Fruit fly (Drosophila melanogaster): ENCODE data around the gene milt.
A peak's percentile ranks its signal among the peaks of the same experiment; 100 is the strongest.

milt gene

DNA sequence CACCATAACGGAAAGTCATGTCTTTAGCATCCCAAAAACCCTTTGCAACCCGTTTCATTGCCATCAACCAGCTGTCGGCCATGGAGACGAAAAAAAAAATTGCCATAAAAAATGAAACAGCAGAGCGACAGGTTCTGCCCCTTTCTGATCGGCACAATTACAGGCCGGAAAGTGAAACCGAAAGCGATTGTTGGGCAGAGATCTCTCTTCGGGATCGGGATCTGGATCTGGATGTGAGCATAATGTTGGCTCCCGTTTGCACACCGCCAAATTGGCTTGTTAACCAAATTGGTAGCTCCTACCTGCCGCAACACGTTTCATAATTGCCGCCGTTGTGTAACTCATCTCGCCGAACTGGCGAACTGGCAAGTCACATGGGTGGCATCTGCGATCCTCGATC lies 44.6 kb downstream of the milt start:
- TF ChIP-seq pan (optimal IDR thresholded peaks at IDR 0.05) = no peak
- no peak for TF ChIP-seq h (GFP tag; optimal IDR thresholded peaks at IDR 0.05)
- no peak for TF ChIP-seq HLH106 (tag; optimal IDR thresholded peaks at IDR 0.05)
- no peak for TF ChIP-seq Jra (GFP tag; optimal IDR thresholded peaks at IDR 0.05)
- no peak for TF ChIP-seq sage (GFP tag; optimal IDR thresholded peaks at IDR 0.05)
- TF ChIP-seq OdsH (GFP tag; optimal IDR thresholded peaks at IDR 0.05) = no peak
- TF ChIP-seq br (GFP tag; optimal IDR thresholded peaks at IDR 0.05) = no peak
- TF ChIP-seq Hnf4 (GFP tag; optimal IDR thresholded peaks at IDR 0.05) = no peak
- no peak for TF ChIP-seq dsf (GFP tag; optimal IDR thresholded peaks at IDR 0.05; ENCODE audit: borderline replicate concordance)
- TF ChIP-seq brk (GFP tag; optimal IDR thresholded peaks at IDR 0.05) = no peak
- no peak for TF ChIP-seq CG32264 (GFP tag; optimal IDR thresholded peaks at IDR 0.05)
- TF ChIP-seq rgr (GFP tag; optimal IDR thresholded peaks at IDR 0.05) = no peak
- no peak for TF ChIP-seq Hr78 (GFP tag; optimal IDR thresholded peaks at IDR 0.05)
- no peak for TF ChIP-seq jim (GFP tag; optimal IDR thresholded peaks at IDR 0.05)
- no peak for TF ChIP-seq usp (GFP tag; optimal IDR thresholded peaks at IDR 0.05)
- no peak for TF ChIP-seq ey (GFP tag; optimal IDR thresholded peaks at IDR 0.05)
- no peak for TF ChIP-seq GATAd (GFP tag; optimal IDR thresholded peaks at IDR 0.05)
- no peak for TF ChIP-seq CrebA (GFP tag; optimal IDR thresholded peaks at IDR 0.05; ENCODE audit: borderline replicate concordance)

DNA sequence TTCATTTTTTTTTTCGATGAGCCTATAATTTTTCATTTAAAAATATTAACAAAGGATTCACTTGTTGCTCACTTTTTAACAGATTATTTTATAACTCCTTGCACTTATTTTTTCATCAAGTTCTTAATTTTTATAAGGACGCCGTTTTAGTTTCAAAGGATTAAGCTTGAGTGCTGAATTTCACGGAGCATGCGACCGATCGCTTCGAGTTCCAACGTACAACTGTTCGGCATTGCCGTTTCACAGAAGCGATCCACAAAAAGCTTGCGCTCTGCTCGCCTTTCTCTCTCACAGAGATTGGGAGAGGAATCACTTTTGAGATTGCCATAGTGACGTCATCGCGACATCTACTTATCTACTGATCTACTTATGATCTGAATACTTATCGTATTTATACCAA lies 46.8 kb downstream of the milt start, which contains the start of gene Pvf2:
Gene Pvf2 (minus strand): TSS at position 226 of the 400 bp plus-strand sequence.
- TF ChIP-seq psq (GFP tag; optimal IDR thresholded peaks at IDR 0.05) = no peak
- no peak for TF ChIP-seq rgr (GFP tag; optimal IDR thresholded peaks at IDR 0.05)
- TF ChIP-seq lola (GFP tag; optimal IDR thresholded peaks at IDR 0.05) = no peak
- TF ChIP-seq dl (GFP tag; optimal IDR thresholded peaks at IDR 0.05; ENCODE audit: insufficient read depth in 1 of 2, partially characterized antibody in 2 of 2) = peak in 1 of 2 experiments; percentile 22
- no peak for TF ChIP-seq Hr78 (GFP tag; optimal IDR thresholded peaks at IDR 0.05)
- no peak for TF ChIP-seq jim (GFP tag; optimal IDR thresholded peaks at IDR 0.05)
- TF ChIP-seq brk (GFP tag; optimal IDR thresholded peaks at IDR 0.05) = no peak
- peak; percentile 36 for TF ChIP-seq Vsx2 (GFP tag; optimal IDR thresholded peaks at IDR 0.05; ENCODE audit: partially characterized antibody)
- TF ChIP-seq Dif (GFP tag; optimal IDR thresholded peaks at IDR 0.05; ENCODE audit: partially characterized antibody) = peak; percentile 74
- no peak for TF ChIP-seq fru (GFP tag; optimal IDR thresholded peaks at IDR 0.05)

DNA sequence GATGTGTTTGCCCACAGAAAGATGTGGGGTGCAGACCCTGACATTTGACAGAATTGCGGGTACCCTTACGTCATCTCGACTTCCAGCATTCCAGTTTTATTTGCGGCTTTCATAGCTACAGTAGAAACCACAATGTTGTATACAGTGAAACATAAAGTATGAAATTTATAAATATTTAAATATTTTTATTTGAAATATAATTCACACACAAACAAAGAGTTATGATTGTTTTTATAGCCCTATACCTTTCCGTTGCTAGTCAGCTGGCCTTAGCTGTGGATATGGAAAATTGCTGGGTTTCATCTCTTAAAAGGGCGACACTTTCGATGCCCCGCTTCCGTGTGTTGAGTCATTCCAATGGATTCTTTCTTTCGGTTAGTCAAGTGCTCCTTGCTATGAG lies 53.3 kb downstream of the milt start:
- no peak for TF ChIP-seq rgr (GFP tag; optimal IDR thresholded peaks at IDR 0.05)
- TF ChIP-seq brk (GFP tag; optimal IDR thresholded peaks at IDR 0.05) = no peak
- no peak for TF ChIP-seq GATAd (GFP tag; optimal IDR thresholded peaks at IDR 0.05)
- no peak for TF ChIP-seq Abd-B (GFP tag; optimal IDR thresholded peaks at IDR 0.05)
- TF ChIP-seq Hnf4 (GFP tag; optimal IDR thresholded peaks at IDR 0.05) = no peak
- no peak for TF ChIP-seq sv (GFP tag; optimal IDR thresholded peaks at IDR 0.05)
- peak; percentile 20 for TF ChIP-seq psq (GFP tag; optimal IDR thresholded peaks at IDR 0.05)
- TF ChIP-seq Hr78 (GFP tag; optimal IDR thresholded peaks at IDR 0.05) = no peak
- no peak for TF ChIP-seq Dfd (GFP tag; optimal IDR thresholded peaks at IDR 0.05)
- TF ChIP-seq Hr83 (GFP tag; optimal IDR thresholded peaks at IDR 0.05; ENCODE audit: poor library complexity, severe bottlenecking) = no peak
- no peak for TF ChIP-seq h (GFP tag; optimal IDR thresholded peaks at IDR 0.05)
- TF ChIP-seq jim (GFP tag; optimal IDR thresholded peaks at IDR 0.05) = no peak
- TF ChIP-seq HLH106 (tag; optimal IDR thresholded peaks at IDR 0.05) = peak; percentile 32
- no peak for TF ChIP-seq pan (optimal IDR thresholded peaks at IDR 0.05)
- no peak for TF ChIP-seq woc (GFP tag; optimal IDR thresholded peaks at IDR 0.05)
- no peak for TF ChIP-seq Vsx2 (GFP tag; optimal IDR thresholded peaks at IDR 0.05; ENCODE audit: partially characterized antibody)
- peak in 1 of 2 experiments; percentile 28 for TF ChIP-seq foxo (GFP tag; optimal IDR thresholded peaks at IDR 0.05)
- TF ChIP-seq dmrt93B (GFP tag; optimal IDR thresholded peaks at IDR 0.05) = no peak
- no peak for TF ChIP-seq CG32264 (GFP tag; optimal IDR thresholded peaks at IDR 0.05)
- TF ChIP-seq ey (GFP tag; optimal IDR thresholded peaks at IDR 0.05) = no peak

DNA sequence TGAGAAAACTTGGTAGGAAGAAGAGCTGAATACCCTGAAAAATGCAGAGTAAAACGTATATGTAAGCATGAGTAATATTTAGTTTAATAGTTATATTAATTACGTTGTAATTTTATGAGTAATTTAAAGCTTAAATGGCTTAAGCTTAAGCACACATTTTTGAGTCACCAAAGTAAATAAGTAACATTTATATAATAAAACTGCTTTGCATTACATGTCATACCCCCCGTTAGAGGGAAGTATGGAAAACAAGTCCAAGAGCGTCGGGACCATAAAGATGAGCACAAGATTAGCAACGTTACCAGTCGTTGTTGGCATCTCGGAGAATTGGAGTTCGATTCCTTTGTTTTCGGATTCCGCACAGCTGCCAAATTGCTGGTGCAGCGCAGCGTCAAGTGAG lies 56.7 kb downstream of the milt start:
- TF ChIP-seq OdsH (GFP tag; optimal IDR thresholded peaks at IDR 0.05) = peak; percentile 55
- no peak for TF ChIP-seq usp (GFP tag; optimal IDR thresholded peaks at IDR 0.05)
- TF ChIP-seq rgr (GFP tag; optimal IDR thresholded peaks at IDR 0.05) = peak; percentile 26
- TF ChIP-seq Myc (optimal IDR thresholded peaks at IDR 0.05) = no peak
- no peak for TF ChIP-seq ey (GFP tag; optimal IDR thresholded peaks at IDR 0.05)
- no peak for TF ChIP-seq CG9705 (GFP tag; optimal IDR thresholded peaks at IDR 0.05)
- TF ChIP-seq dmrt93B (GFP tag; optimal IDR thresholded peaks at IDR 0.05) = no peak
- peak; percentile 15 for TF ChIP-seq woc (GFP tag; optimal IDR thresholded peaks at IDR 0.05)
- TF ChIP-seq tai (GFP tag; optimal IDR thresholded peaks at IDR 0.05) = no peak
- TF ChIP-seq Hnf4 (GFP tag; optimal IDR thresholded peaks at IDR 0.05) = no peak
- TF ChIP-seq psq (GFP tag; optimal IDR thresholded peaks at IDR 0.05) = peak; percentile 32
- TF ChIP-seq Sp1 (GFP tag; optimal IDR thresholded peaks at IDR 0.05) = peak; percentile 36
- TF ChIP-seq Rel (GFP tag; optimal IDR thresholded peaks at IDR 0.05) = no peak
- no peak for TF ChIP-seq Rel (tag; optimal IDR thresholded peaks at IDR 0.05)
- TF ChIP-seq N (GFP tag; optimal IDR thresholded peaks at IDR 0.05) = no peak
- TF ChIP-seq GATAd (GFP tag; optimal IDR thresholded peaks at IDR 0.05) = no peak
- TF ChIP-seq Dif (GFP tag; optimal IDR thresholded peaks at IDR 0.05; ENCODE audit: partially characterized antibody) = no peak
- no peak for TF ChIP-seq br (GFP tag; optimal IDR thresholded peaks at IDR 0.05)
- TF ChIP-seq Jra (GFP tag; optimal IDR thresholded peaks at IDR 0.05) = no peak
- no peak for TF ChIP-seq brk (GFP tag; optimal IDR thresholded peaks at IDR 0.05)
- TF ChIP-seq h (GFP tag; optimal IDR thresholded peaks at IDR 0.05) = peak; percentile 35
- TF ChIP-seq foxo (GFP tag; optimal IDR thresholded peaks at IDR 0.05) = peak in 1 of 2 experiments; percentile 32
- no peak for TF ChIP-seq HLH106 (tag; optimal IDR thresholded peaks at IDR 0.05)
- no peak for TF ChIP-seq Vsx2 (GFP tag; optimal IDR thresholded peaks at IDR 0.05; ENCODE audit: partially characterized antibody)
- no peak for TF ChIP-seq jim (GFP tag; optimal IDR thresholded peaks at IDR 0.05)
- TF ChIP-seq fru (GFP tag; optimal IDR thresholded peaks at IDR 0.05) = peak; percentile 25
- TF ChIP-seq Hr78 (GFP tag; optimal IDR thresholded peaks at IDR 0.05) = no peak
- TF ChIP-seq dsf (GFP tag; optimal IDR thresholded peaks at IDR 0.05; ENCODE audit: borderline replicate concordance) = no peak

All from whole organism, wandering third instar larva.